Worm (Caenorhabditis elegans) whole organism, midembryonic: ENCODE measurements around the gene K03D3.2.

Experiments
- T22C8.4 ChIP-seq: fragments of 200-800 bp; sonication (Bioruptor generic); IDR thresholded peaks from 2 replicates; pipeline ENCODE4 v1.3.6; 2022; ENCODE audit warnings: missing genetic modification characterization, missing compliant biosample characterization
- cog-1 ChIP-seq: sonication (generic microtip); optimal IDR thresholded peaks from 2 replicates; lab custom pipeline; 2016; ENCODE audit warnings: missing genetic modification characterization, missing compliant biosample characterization
- flt-1 ChIP-seq: fragments of 200-800 bp; sonication (Bioruptor generic); IDR thresholded peaks from 2 replicates; pipeline ENCODE4 v1.3.6; 2022; ENCODE audit warnings: missing genetic modification characterization, missing compliant biosample characterization
- klf-2 ChIP-seq: fragments of 200-800 bp; sonication (Bioruptor generic); conservative IDR thresholded peaks from 2 replicates; pipeline ENCODE4 v1.3.6; 2022; ENCODE audit warnings: missing genetic modification reagents, missing genetic modification characterization, missing compliant biosample characterization
- med-1 ChIP-seq: sonication (generic microtip); optimal IDR thresholded peaks from 2 replicates; lab custom pipeline; 2017; ENCODE audit warnings: missing genetic modification characterization, mild to moderate bottlenecking, missing compliant biosample characterization, antibody characterized with exemption, missing genetic modification reagents; ENCODE audit not compliant: insufficient read depth
- ref-1 ChIP-seq: fragments of 200-800 bp; sonication (Bioruptor generic); conservative IDR thresholded peaks from 2 replicates; pipeline ENCODE4 v1.3.6; 2022; ENCODE audit warnings: missing genetic modification reagents, missing genetic modification characterization, missing compliant biosample characterization
- tab-1 ChIP-seq: fragments of 200-800 bp; sonication (Bioruptor generic); IDR thresholded peaks from 2 replicates; pipeline ENCODE4 v1.3.6; 2022; ENCODE audit warnings: missing genetic modification characterization, missing compliant biosample characterization
- ztf-23 ChIP-seq: fragments of 200-800 bp; sonication (Bioruptor generic); IDR thresholded peaks from 2 replicates; pipeline ENCODE4 v1.3.6; 2022; ENCODE audit warnings: missing genetic modification reagents, missing genetic modification characterization, missing compliant biosample characterization
- ztf-29 ChIP-seq: fragments of 200-800 bp; sonication (Bioruptor generic); IDR thresholded peaks from 2 replicates; pipeline ENCODE4 v1.3.6; 2022; ENCODE audit warnings: missing genetic modification reagents, missing genetic modification characterization, missing compliant biosample characterization

ce11 chrIV:16333121-16333520, 4.7 kb upstream of the K03D3.2 start:
- TF ChIP-seq tab-1 (GFP tag; lab: Robert Waterston, UW) (no peak), ztf-29 (no peak), med-1 (GFP tag; lab: Kevin White, UChicago) (no peak), T22C8.4 (GFP tag; lab: Robert Waterston, UW) (no peak), cog-1 (tag; lab: Kevin White, UChicago) (no peak), klf-2 (GFP tag; lab: Robert Waterston, UW) (no peak), ref-1 (no peak), flt-1 (GFP tag; lab: Robert Waterston, UW) (no peak), ztf-23 (GFP tag; lab: Robert Waterston, UW) (no peak)
